Worm (Caenorhabditis elegans) whole organism, late embryonic: ENCODE data around the gene D1086.8.

ENCODE experiments used
- C08G9.2 ChIP-seq: sonication (generic microtip); optimal IDR thresholded peaks from 2 replicates; lab custom pipeline; 2016; ENCODE audit warnings: mild to moderate bottlenecking, missing genetic modification characterization, moderate library complexity, missing compliant biosample characterization
- C38D4.7 ChIP-seq: fragments of 200-800 bp; sonication (Bioruptor generic); optimal IDR thresholded peaks from 2 replicates; lab custom pipeline; 2018; ENCODE audit warnings: mild to moderate bottlenecking, missing genetic modification characterization, moderate library complexity, missing compliant biosample characterization
- K02D7.2 ChIP-seq: sonication (generic microtip); optimal IDR thresholded peaks from 2 replicates; lab custom pipeline; 2017; ENCODE audit warnings: mild to moderate bottlenecking, missing genetic modification characterization, missing compliant biosample characterization
- K09A11.1 ChIP-seq: sonication (generic microtip); optimal IDR thresholded peaks from 2 replicates; lab custom pipeline; 2017; ENCODE audit warnings: antibody characterized with exemption, mild to moderate bottlenecking, missing genetic modification characterization, missing compliant biosample characterization; ENCODE audit not compliant: insufficient read depth
- T23F11.4 ChIP-seq: fragments of 200-800 bp; sonication (Bioruptor generic); optimal IDR thresholded peaks from 2 replicates; lab custom pipeline; 2018; ENCODE audit warnings: mild to moderate bottlenecking, missing genetic modification characterization, missing compliant biosample characterization
- ceh-22 ChIP-seq: sonication (generic microtip); optimal IDR thresholded peaks from 2 replicates; lab custom pipeline; 2017; ENCODE audit warnings: missing biosample characterization, missing genetic modification characterization
- ceh-24 ChIP-seq: sonication (generic microtip); optimal IDR thresholded peaks from 2 replicates; lab custom pipeline; 2016; ENCODE audit warnings: mild to moderate bottlenecking, missing genetic modification characterization, missing compliant biosample characterization
- ceh-30 ChIP-seq: fragments of 150-350 bp; optimal IDR thresholded peaks from 2 replicates; lab custom pipeline; 2014; ENCODE audit warnings: missing biosample characterization, missing genetic modification characterization
- ceh-31 ChIP-seq: sonication (generic microtip); optimal IDR thresholded peaks from 2 replicates; lab custom pipeline; 2016; ENCODE audit warnings: missing genetic modification characterization, missing compliant biosample characterization
- ceh-34 ChIP-seq: sonication (generic microtip); optimal IDR thresholded peaks from 2 replicates; lab custom pipeline; 2016; ENCODE audit warnings: mild to moderate bottlenecking, missing genetic modification characterization, missing compliant biosample characterization
- dmd-4 ChIP-seq: sonication (generic microtip); optimal IDR thresholded peaks from 2 replicates; lab custom pipeline; 2016; ENCODE audit warnings: borderline replicate concordance, missing genetic modification characterization, missing compliant biosample characterization
- elt-2 ChIP-seq: sonication (generic microtip); optimal IDR thresholded peaks from 2 replicates; lab custom pipeline; 2016; ENCODE audit warnings: missing genetic modification reagents, missing genetic modification characterization, missing compliant biosample characterization
- elt-4 ChIP-seq: sonication (generic microtip); optimal IDR thresholded peaks from 2 replicates; lab custom pipeline; 2016; ENCODE audit warnings: missing genetic modification characterization, missing compliant biosample characterization
- ets-4 ChIP-seq: sonication (generic microtip); optimal IDR thresholded peaks from 2 replicates; lab custom pipeline; 2016; ENCODE audit warnings: missing genetic modification characterization, missing compliant biosample characterization
- gmeb-2 ChIP-seq: sonication (generic microtip); optimal IDR thresholded peaks from 2 replicates; lab custom pipeline; 2016; ENCODE audit warnings: missing genetic modification characterization, inconsistent platforms, missing compliant biosample characterization
- lim-6 ChIP-seq: sonication (generic microtip); optimal IDR thresholded peaks from 2 replicates; lab custom pipeline; 2016; ENCODE audit warnings: missing genetic modification characterization, missing compliant biosample characterization
- lin-11 ChIP-seq: fragments of 200-800 bp; sonication (Bioruptor generic); optimal IDR thresholded peaks from 2 replicates; lab custom pipeline; 2018; ENCODE audit warnings: mild to moderate bottlenecking, missing genetic modification characterization, missing compliant biosample characterization
- mec-3 ChIP-seq: sonication (generic microtip); optimal IDR thresholded peaks from 2 replicates; lab custom pipeline; 2016; ENCODE audit warnings: borderline replicate concordance, missing genetic modification characterization, missing compliant biosample characterization
- nfya-1 ChIP-seq: sonication (generic microtip); optimal IDR thresholded peaks from 2 replicates; lab custom pipeline; 2017; ENCODE audit warnings: missing genetic modification characterization, mild to moderate bottlenecking, missing compliant biosample characterization, antibody characterized with exemption, moderate library complexity
- nhr-11 ChIP-seq: fragments of 150-350 bp; optimal IDR thresholded peaks from 2 replicates; lab custom pipeline; 2014; ENCODE audit warnings: missing biosample characterization, missing genetic modification characterization
- npax-4 ChIP-seq: sonication (generic microtip); optimal IDR thresholded peaks from 2 replicates; lab custom pipeline; 2016; ENCODE audit warnings: missing genetic modification characterization, missing compliant biosample characterization
- odd-2 ChIP-seq: sonication (generic microtip); optimal IDR thresholded peaks from 2 replicates; lab custom pipeline; 2017; ENCODE audit warnings: antibody characterized with exemption, mild to moderate bottlenecking, missing genetic modification characterization, missing compliant biosample characterization
- pat-9 ChIP-seq: fragments of 200-800 bp; sonication (Bioruptor generic); optimal IDR thresholded peaks from 2 replicates; lab custom pipeline; 2018; ENCODE audit warnings: mild to moderate bottlenecking, missing genetic modification characterization, moderate library complexity, missing compliant biosample characterization
- pax-1 ChIP-seq: fragments of 150-350 bp; optimal IDR thresholded peaks from 2 replicates; lab custom pipeline; 2014; ENCODE audit warnings: missing biosample characterization, missing genetic modification characterization
- pha-2 ChIP-seq: sonication (generic microtip); optimal IDR thresholded peaks from 2 replicates; lab custom pipeline; 2017; ENCODE audit warnings: mild to moderate bottlenecking, missing genetic modification characterization, missing compliant biosample characterization
- pqm-1 ChIP-seq: sonication (generic microtip); optimal IDR thresholded peaks from 2 replicates; lab custom pipeline; 2016; ENCODE audit warnings: missing genetic modification characterization, missing compliant biosample characterization
- pros-1 ChIP-seq: fragments of 150-350 bp; optimal IDR thresholded peaks from 2 replicates; lab custom pipeline; 2014; ENCODE audit warnings: missing biosample characterization, missing genetic modification reagents, missing genetic modification characterization
- rnt-1 ChIP-seq: sonication (generic microtip); optimal IDR thresholded peaks from 2 replicates; lab custom pipeline; 2016; ENCODE audit warnings: missing genetic modification characterization, missing compliant biosample characterization
- sox-2 ChIP-seq: fragments of 200-800 bp; sonication (Bioruptor generic); IDR thresholded peaks from 2 replicates; pipeline ENCODE4 v1.3.6; 2022; ENCODE audit warnings: missing genetic modification reagents, missing genetic modification characterization, missing compliant biosample characterization
- sox-4 ChIP-seq: sonication (generic microtip); optimal IDR thresholded peaks from 2 replicates; lab custom pipeline; 2017; ENCODE audit warnings: mild to moderate bottlenecking, missing genetic modification characterization, inconsistent platforms, missing compliant biosample characterization
- tbx-2 ChIP-seq: sonication (generic microtip); optimal IDR thresholded peaks from 2 replicates; lab custom pipeline; 2016; ENCODE audit warnings: missing genetic modification characterization, missing compliant biosample characterization
- tbx-7 ChIP-seq: sonication (generic microtip); optimal IDR thresholded peaks from 2 replicates; lab custom pipeline; 2016; ENCODE audit warnings: missing genotype, missing genetic modification characterization, missing compliant biosample characterization
- unc-3 ChIP-seq, 2 experiments: fragments of 200-800 bp in 1 of 2; sonication (Bioruptor generic) in 1 of 2; sonication (generic microtip) in 1 of 2; conservative IDR thresholded peaks in 1 of 2; optimal IDR thresholded peaks in 1 of 2; 2 replicates each; pipeline versions ENCODE4 v1.3.6 to Lab custom; 2016 to 2022; ENCODE audit warnings: missing compliant biosample characterization in 2 of 2, missing genetic modification characterization in 2 of 2, missing genetic modification reagents in 1 of 2

D1086.8 gene

ce11 chrV:14074160-14074559 lies 19.7 kb upstream of the D1086.8 start, which contains the start of gene D1086.11:
Gene D1086.11 (plus strand): TSS chrV:14074460.
- TF ChIP-seq pax-1 (tag; lab: Kevin White, UChicago) (no peak), odd-2 (no peak), pat-9 (tag; lab: Kevin White, UChicago) (no peak), ceh-30 (tag; lab: Kevin White, UChicago) (no peak), pha-2 (tag; lab: Kevin White, UChicago) (no peak), dmd-4 (tag; lab: Kevin White, UChicago) (no peak), C08G9.2 (tag; lab: Kevin White, UChicago) (no peak), unc-3 (GFP tag; conservative IDR thresholded peaks at IDR 0.05; lab: Robert Waterston, UW) (no peak), unc-3 (tag; optimal IDR thresholded peaks at IDR 0.05; lab: Kevin White, UChicago) (no peak), K09A11.1 (no peak), nhr-11 (tag; lab: Kevin White, UChicago) (no peak), gmeb-2 (tag; lab: Kevin White, UChicago) (no peak), sox-2 (GFP tag; lab: Robert Waterston, UW) (no peak), mec-3 (no peak), elt-4 (tag; lab: Kevin White, UChicago) (no peak), ceh-34 (tag; lab: Kevin White, UChicago) (no peak), lin-11 (tag; lab: Kevin White, UChicago) (no peak), ets-4 (no peak), T23F11.4 (no peak)

- no peak for TF ChIP-seq sox-2 (GFP tag; lab: Robert Waterston, UW)
- no peak for TF ChIP-seq elt-2 (tag; lab: Kevin White, UChicago)
- no peak for TF ChIP-seq C38D4.7 (GFP tag; lab: Kevin White, UChicago)
- no peak for TF ChIP-seq gmeb-2 (tag; lab: Kevin White, UChicago)
- TF ChIP-seq rnt-1 = no peak
Measured at ce11 chrV:14079501-14079900, 14.4 kb upstream of the D1086.8 start, which contains the start of gene D1086.6. Gene D1086.6 (plus strand): TSS chrV:14079801.

ce11 chrV:14082453-14082852 lies 11.5 kb upstream of the D1086.8 start, which contains the start of gene D1086.10:
Gene D1086.10 (plus strand): TSS chrV:14082753.
- no peak for TF ChIP-seq K09A11.1
- TF ChIP-seq rnt-1 = no peak
- TF ChIP-seq pha-2 (tag; lab: Kevin White, UChicago) = no peak
- TF ChIP-seq ceh-22 (tag; lab: Kevin White, UChicago) = no peak
- TF ChIP-seq K02D7.2 (tag; lab: Kevin White, UChicago) = no peak
- TF ChIP-seq gmeb-2 (tag; lab: Kevin White, UChicago) = no peak
- TF ChIP-seq ceh-31 (tag; lab: Kevin White, UChicago) = no peak
- TF ChIP-seq lim-6 (tag; lab: Kevin White, UChicago) = no peak
- TF ChIP-seq pros-1 (tag; lab: Kevin White, UChicago) = no peak

- TF ChIP-seq tbx-7 (tag; lab: Kevin White, UChicago) (no peak), tbx-2 (tag; lab: Kevin White, UChicago) (no peak), pqm-1 (no peak), npax-4 (no peak), pros-1 (tag; lab: Kevin White, UChicago) (no peak), ceh-24 (no peak)
Measured at ce11 chrV:14083970-14084369, 9.9 kb upstream of the D1086.8 start, which contains the start of gene D1086.7. Gene D1086.7 (plus strand): TSS chrV:14084270.

- no peak for TF ChIP-seq npax-4
- TF ChIP-seq sox-4 (tag; lab: Kevin White, UChicago) = no peak
- no peak for TF ChIP-seq nfya-1
- TF ChIP-seq lim-6 (tag; lab: Kevin White, UChicago) = no peak
- no peak for TF ChIP-seq elt-2 (tag; lab: Kevin White, UChicago)
Measured at ce11 chrV:14085589-14085988, 8.3 kb upstream of the D1086.8 start, which contains the start of gene D1086.18. Gene D1086.18 (plus strand): TSS chrV:14085889.
